Fruit fly (Drosophila melanogaster): ENCODE data around the gene hll.

The hll gene

dm6 chr2L:14019654-14020053, 7.1 kb upstream of the hll start:
- TF ChIP-seq h (optimal IDR thresholded peaks at IDR 0.05) = no peak
- no peak for TF ChIP-seq Sin3A (optimal IDR thresholded peaks at IDR 0.05)
- no peak for TF ChIP-seq ttk (optimal IDR thresholded peaks at IDR 0.05)
- TF ChIP-seq Myc (optimal IDR thresholded peaks at IDR 0.05) = no peak
- TF ChIP-seq psq (optimal IDR thresholded peaks at IDR 0.05) = no peak
- no peak for TF ChIP-seq insv (optimal IDR thresholded peaks at IDR 0.05)

dm6 chr2L:14020108-14020507, 6.7 kb upstream of the hll start, which contains the start of gene NimC3:
Gene NimC3 (minus strand): TSS chr2L:14020208.
- no peak for TF ChIP-seq Myc (optimal IDR thresholded peaks at IDR 0.05)
- TF ChIP-seq h (optimal IDR thresholded peaks at IDR 0.05) = no peak
- no peak for TF ChIP-seq psq (optimal IDR thresholded peaks at IDR 0.05)
- no peak for TF ChIP-seq Sin3A (optimal IDR thresholded peaks at IDR 0.05)
- TF ChIP-seq insv (optimal IDR thresholded peaks at IDR 0.05) = no peak
- no peak for TF ChIP-seq ttk (optimal IDR thresholded peaks at IDR 0.05)

dm6 chr2L:14020545-14020874, 6.3 kb upstream of the hll start:
- TF ChIP-seq Myc (optimal IDR thresholded peaks at IDR 0.05) = no peak
- no peak for TF ChIP-seq h (optimal IDR thresholded peaks at IDR 0.05)
- no peak for TF ChIP-seq ttk (optimal IDR thresholded peaks at IDR 0.05)
- no peak for TF ChIP-seq Sin3A (optimal IDR thresholded peaks at IDR 0.05)
- TF ChIP-seq psq (optimal IDR thresholded peaks at IDR 0.05) = no peak
- no peak for TF ChIP-seq insv (optimal IDR thresholded peaks at IDR 0.05)

dm6 chr2L:14020875-14021643, 5.7 kb upstream of the hll start:
- no peak for TF ChIP-seq Myc (optimal IDR thresholded peaks at IDR 0.05)
- no peak for TF ChIP-seq h (optimal IDR thresholded peaks at IDR 0.05)
- TF ChIP-seq psq (optimal IDR thresholded peaks at IDR 0.05) = no peak

- TF ChIP-seq ttk (optimal IDR thresholded peaks at IDR 0.05) = no peak
- TF ChIP-seq Myc (optimal IDR thresholded peaks at IDR 0.05) = no peak
- TF ChIP-seq Sin3A (optimal IDR thresholded peaks at IDR 0.05) = no peak
- no peak for TF ChIP-seq insv (optimal IDR thresholded peaks at IDR 0.05)
- TF ChIP-seq h (optimal IDR thresholded peaks at IDR 0.05) = no peak
- no peak for TF ChIP-seq psq (optimal IDR thresholded peaks at IDR 0.05)
These were observed 5.1 kb upstream of the hll start for dm6 chr2L:14021646-14022129.

dm6 chr2L:14022130-14022735, 4.6 kb upstream of the hll start:
- TF ChIP-seq insv (optimal IDR thresholded peaks at IDR 0.05) = no peak
- TF ChIP-seq psq (optimal IDR thresholded peaks at IDR 0.05) = no peak
- TF ChIP-seq Sin3A (optimal IDR thresholded peaks at IDR 0.05) = no peak
- TF ChIP-seq Myc (optimal IDR thresholded peaks at IDR 0.05) = no peak
- TF ChIP-seq ttk (optimal IDR thresholded peaks at IDR 0.05) = no peak
- TF ChIP-seq h (optimal IDR thresholded peaks at IDR 0.05) = no peak

dm6 chr2L:14023136-14024050, 3.4 kb upstream of the hll start:
- TF ChIP-seq insv (optimal IDR thresholded peaks at IDR 0.05) (no peak), Myc (optimal IDR thresholded peaks at IDR 0.05) (no peak), psq (optimal IDR thresholded peaks at IDR 0.05) (no peak), ttk (optimal IDR thresholded peaks at IDR 0.05) (no peak), Sin3A (optimal IDR thresholded peaks at IDR 0.05) (no peak), h (optimal IDR thresholded peaks at IDR 0.05) (no peak)

dm6 chr2L:14024051-14024745, 2.6 kb upstream of the hll start:
- no peak for TF ChIP-seq h (optimal IDR thresholded peaks at IDR 0.05)
- TF ChIP-seq Myc (optimal IDR thresholded peaks at IDR 0.05) = no peak
- TF ChIP-seq psq (optimal IDR thresholded peaks at IDR 0.05) = no peak
- TF ChIP-seq insv (optimal IDR thresholded peaks at IDR 0.05) = no peak
- TF ChIP-seq ttk (optimal IDR thresholded peaks at IDR 0.05) = no peak
- TF ChIP-seq Sin3A (optimal IDR thresholded peaks at IDR 0.05) = no peak

dm6 chr2L:14024746-14025105, 2.1 kb upstream of the hll start:
- TF ChIP-seq h (optimal IDR thresholded peaks at IDR 0.05) = no peak

- TF ChIP-seq insv (optimal IDR thresholded peaks at IDR 0.05) (no peak), Myc (optimal IDR thresholded peaks at IDR 0.05) (no peak), psq (optimal IDR thresholded peaks at IDR 0.05) (no peak), Sin3A (optimal IDR thresholded peaks at IDR 0.05) (no peak), h (optimal IDR thresholded peaks at IDR 0.05) (no peak), ttk (optimal IDR thresholded peaks at IDR 0.05) (no peak)
These were observed 1.3 kb upstream of the hll start for dm6 chr2L:14025485-14025933.

- TF ChIP-seq Myc (optimal IDR thresholded peaks at IDR 0.05) = no peak
- no peak for TF ChIP-seq psq (optimal IDR thresholded peaks at IDR 0.05)
- no peak for TF ChIP-seq Sin3A (optimal IDR thresholded peaks at IDR 0.05)
- TF ChIP-seq ttk (optimal IDR thresholded peaks at IDR 0.05) = no peak
- no peak for TF ChIP-seq insv (optimal IDR thresholded peaks at IDR 0.05)
- TF ChIP-seq h (optimal IDR thresholded peaks at IDR 0.05) = no peak
These were observed 2.4 kb downstream of the hll start for dm6 chr2L:14029235-14029634.
